ENCODE assay signal across 2 fruit fly cellular contexts in the genomic region with DNA sequence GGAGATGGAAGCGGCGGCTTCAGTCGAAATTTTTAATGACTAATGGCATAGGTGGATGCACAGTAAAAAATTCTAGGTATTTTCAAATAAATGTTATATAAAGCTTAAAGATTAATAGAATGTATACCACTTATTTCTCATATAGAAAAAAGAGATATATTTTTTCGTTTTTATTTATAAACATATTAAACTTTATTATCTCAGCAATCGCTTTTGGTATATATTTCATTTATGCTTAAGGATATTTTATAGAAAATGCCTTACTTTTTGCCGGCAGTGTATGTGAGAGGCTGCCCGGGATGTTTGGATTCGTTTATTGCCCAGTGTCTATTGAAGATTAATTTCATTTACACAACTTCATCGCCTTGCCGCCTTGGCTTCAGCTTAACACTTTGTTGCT.
TF ChIP-seq lines count a peak whose summit lies in the region.

No protein-coding gene starts in this region.

TF ChIP-seq in whole organism, embryonic, 481 proteins besides CTCF, POLR2A, EP300 and RAD21 (continued from another document):
- TF ChIP-seq CG18262 (tag; optimal IDR thresholded peaks at IDR 0.05; lab: Kevin White, UChicago) (peak; percentile 51), CG10431 (GFP tag; optimal IDR thresholded peaks at IDR 0.05; lab: Kevin White, UChicago) (no peak), CG10979 (tag; optimal IDR thresholded peaks at IDR 0.05; lab: Kevin White, UChicago) (peak; percentile 39), CG32532 (GFP tag; IDR thresholded peaks at IDR 0.05; lab: Robert Waterston, UW) (no peak), CG8924 (tag; optimal IDR thresholded peaks at IDR 0.05; lab: Kevin White, UChicago) (peak; percentile 7), CG31441 (GFP tag; IDR thresholded peaks at IDR 0.05; lab: Robert Waterston, UW) (0 out of 2 replicates have a peak, but pooled peaks have one; percentile 17), CG13123 (GFP tag; optimal IDR thresholded peaks at IDR 0.05; lab: Kevin White, UChicago) (no peak), slou (GFP tag; optimal IDR thresholded peaks at IDR 0.05; lab: Kevin White, UChicago) (no peak), CG9817 (tag; optimal IDR thresholded peaks at IDR 0.05; lab: Kevin White, UChicago) (no peak), CG17361 (GFP tag; IDR thresholded peaks at IDR 0.05; lab: Robert Waterston, UW) (0 out of 3 replicates have a peak, but pooled peaks have one; percentile 15)

TF ChIP-seq in whole organism, prepupa, 60 proteins besides CTCF, POLR2A, EP300 and RAD21 (continued from another document):
- peak; percentile 23 for TF ChIP-seq CG32006 (GFP tag; optimal IDR thresholded peaks at IDR 0.05; lab: Kevin White, UChicago)
- TF ChIP-seq CG8632 (GFP tag; optimal IDR thresholded peaks at IDR 0.05; lab: Kevin White, UChicago) = peak; percentile 22
- TF ChIP-seq Gug (GFP tag; IDR thresholded peaks at IDR 0.05; lab: Robert Waterston, UW) = no peak
- TF ChIP-seq Eip75B (GFP tag; optimal IDR thresholded peaks at IDR 0.05; lab: Kevin White, UChicago) = no peak
- TF ChIP-seq spab (GFP tag; optimal IDR thresholded peaks at IDR 0.05; lab: Kevin White, UChicago) = no peak
- TF ChIP-seq Eip78C (GFP tag; lab: Kevin White, UChicago) = peak; percentile 74
- 0 out of 3 replicates have a peak, but pooled peaks have one; percentile 15 for TF ChIP-seq CG8119 (GFP tag; IDR thresholded peaks at IDR 0.05; lab: Robert Waterston, UW)
- TF ChIP-seq Sox14 (GFP tag; optimal IDR thresholded peaks at IDR 0.05; lab: Kevin White, UChicago) = no peak
- peak; percentile 11 for TF ChIP-seq acj6 (GFP tag; optimal IDR thresholded peaks at IDR 0.05; lab: Kevin White, UChicago)
- no peak for TF ChIP-seq dac (GFP tag; optimal IDR thresholded peaks at IDR 0.05; lab: Kevin White, UChicago)
- TF ChIP-seq CG8319 (GFP tag; optimal IDR thresholded peaks at IDR 0.05; lab: Kevin White, UChicago) = no peak
- TF ChIP-seq Eip93F (GFP tag; optimal IDR thresholded peaks at IDR 0.05; lab: Kevin White, UChicago) = no peak
- TF ChIP-seq Lpt (GFP tag; optimal IDR thresholded peaks at IDR 0.05; lab: Kevin White, UChicago) = no peak
- no peak for TF ChIP-seq Sox15 (GFP tag; optimal IDR thresholded peaks at IDR 0.05; lab: Kevin White, UChicago)
- no peak for TF ChIP-seq CG11902 (GFP tag; optimal IDR thresholded peaks at IDR 0.05; lab: Kevin White, UChicago)
- no peak for TF ChIP-seq CG11762 (GFP tag; optimal IDR thresholded peaks at IDR 0.05; lab: Kevin White, UChicago; ENCODE audit: insufficient read depth)
- TF ChIP-seq fd59A (GFP tag; optimal IDR thresholded peaks at IDR 0.05; lab: Kevin White, UChicago) = no peak
- TF ChIP-seq esn (GFP tag; optimal IDR thresholded peaks at IDR 0.05; lab: Kevin White, UChicago) = peak; percentile 14
- TF ChIP-seq CG6808 (GFP tag; optimal IDR thresholded peaks at IDR 0.05; lab: Kevin White, UChicago) = no peak
- TF ChIP-seq CG6854 (GFP tag; optimal IDR thresholded peaks at IDR 0.05; lab: Kevin White, UChicago) = no peak
